Worm (Caenorhabditis elegans) whole organism, early embryonic: ENCODE data around the gene B0281.3.

ENCODE experiments used
- B0310.2 ChIP-seq: sonication (generic microtip); optimal IDR thresholded peaks from 2 replicates; lab custom pipeline; 2016; ENCODE audit warnings: mild to moderate bottlenecking, missing genetic modification characterization, missing compliant biosample characterization
- F13C5.2 ChIP-seq: sonication (generic microtip); optimal IDR thresholded peaks from 2 replicates; lab custom pipeline; 2017; ENCODE audit warnings: mild to moderate bottlenecking, missing genetic modification characterization, inconsistent platforms, missing compliant biosample characterization
- aly-1 ChIP-seq: sonication (generic microtip); optimal IDR thresholded peaks from 2 replicates; lab custom pipeline; 2016; ENCODE audit warnings: missing genetic modification characterization, missing compliant biosample characterization
- ama-1 ChIP-seq: fragments of 150-350 bp; optimal IDR thresholded peaks from 2 replicates; lab custom pipeline; 2014
- ceh-13 ChIP-seq: fragments of 200-800 bp; sonication (Bioruptor generic); optimal IDR thresholded peaks from 2 replicates; lab custom pipeline; 2018; ENCODE audit warnings: mild to moderate bottlenecking, missing genetic modification characterization, missing compliant biosample characterization
- ceh-36 ChIP-seq: sonication (generic microtip); optimal IDR thresholded peaks from 2 replicates; lab custom pipeline; 2016; ENCODE audit warnings: missing genetic modification characterization, inconsistent platforms, missing compliant biosample characterization
- ets-7 ChIP-seq: sonication (generic microtip); optimal IDR thresholded peaks from 2 replicates; lab custom pipeline; 2016; ENCODE audit warnings: missing genotype, missing genetic modification characterization, missing compliant biosample characterization
- flt-1 ChIP-seq: fragments of 200-800 bp; sonication (Bioruptor generic); IDR thresholded peaks from 2 replicates; pipeline ENCODE4 v1.3.6; 2022; ENCODE audit warnings: missing genetic modification characterization, missing compliant biosample characterization
- hmbx-1 ChIP-seq: sonication (generic microtip); optimal IDR thresholded peaks from 2 replicates; lab custom pipeline; 2016; ENCODE audit warnings: mild to moderate bottlenecking, missing genetic modification characterization, missing compliant biosample characterization
- hmg-4 ChIP-seq: fragments of 200-800 bp; sonication (Bioruptor generic); optimal IDR thresholded peaks from 2 replicates; lab custom pipeline; 2018; ENCODE audit warnings: mild to moderate bottlenecking, missing genetic modification characterization, missing compliant biosample characterization
- hnd-1 ChIP-seq: sonication (generic microtip); optimal IDR thresholded peaks from 2 replicates; lab custom pipeline; 2016; ENCODE audit warnings: missing genetic modification characterization, missing compliant biosample characterization
- pes-1 ChIP-seq: fragments of 200-800 bp; sonication (Bioruptor generic); IDR thresholded peaks from 2 replicates; pipeline ENCODE4 v1.3.6; 2022; ENCODE audit warnings: missing genetic modification reagents, missing genetic modification characterization, missing compliant biosample characterization
- scrt-1 ChIP-seq: fragments of 200-800 bp; sonication (Bioruptor generic); IDR thresholded peaks from 2 replicates; pipeline ENCODE4 v1.3.6; 2022; ENCODE audit warnings: missing genetic modification characterization, missing compliant biosample characterization
- sea-1 ChIP-seq: fragments of 200-800 bp; sonication (Bioruptor generic); conservative IDR thresholded peaks from 2 replicates; pipeline ENCODE4 v1.3.6; 2022; ENCODE audit warnings: missing genetic modification characterization, missing compliant biosample characterization
- tbx-11 ChIP-seq: fragments of 200-800 bp; sonication (Bioruptor generic); IDR thresholded peaks from 2 replicates; pipeline ENCODE4 v1.3.6; 2022; ENCODE audit warnings: missing genetic modification characterization, missing compliant biosample characterization
- tbx-37 ChIP-seq: fragments of 200-800 bp; sonication (Bioruptor generic); conservative IDR thresholded peaks from 2 replicates; pipeline ENCODE4 v1.3.6; 2022; ENCODE audit warnings: missing genetic modification reagents, missing genetic modification characterization, missing compliant biosample characterization
- tra-4 ChIP-seq: sonication (generic microtip); optimal IDR thresholded peaks from 2 replicates; lab custom pipeline; 2017; ENCODE audit warnings: missing genetic modification characterization, missing compliant biosample characterization

Gene B0281.3

DNA sequence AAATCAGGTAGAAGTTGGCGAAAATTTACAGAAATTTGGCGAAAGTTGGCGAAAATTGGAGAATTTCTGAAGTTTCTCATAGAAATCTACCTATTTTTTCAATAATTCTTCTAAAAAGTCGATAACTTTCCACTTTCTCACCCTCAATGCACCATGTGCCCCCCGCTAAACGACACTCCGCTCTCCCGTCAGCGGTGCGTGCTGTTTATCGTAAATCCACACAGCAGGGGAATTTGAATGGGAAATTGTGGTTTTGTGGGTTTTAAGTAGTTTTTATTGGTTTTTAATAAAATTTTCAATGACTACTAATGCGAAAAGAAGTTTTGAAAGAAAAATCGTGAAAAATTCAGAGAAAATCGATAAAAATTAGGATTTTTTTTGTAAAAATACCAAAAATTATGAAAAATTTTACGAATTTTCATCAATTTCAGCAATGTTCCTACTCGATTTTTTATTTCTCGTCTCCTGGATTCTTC, 35.2 kb downstream of the B0281.3 start, which contains the start of gene F43C11.6:
Gene F43C11.6 (plus strand): TSS at position 426 of the 476 bp plus-strand sequence.
- no peak for TF ChIP-seq flt-1
- TF ChIP-seq F13C5.2 (tag; lab: Kevin White, UChicago), result no peak
- TF ChIP-seq hmg-4 (GFP tag; lab: Kevin White, UChicago), result no peak

DNA sequence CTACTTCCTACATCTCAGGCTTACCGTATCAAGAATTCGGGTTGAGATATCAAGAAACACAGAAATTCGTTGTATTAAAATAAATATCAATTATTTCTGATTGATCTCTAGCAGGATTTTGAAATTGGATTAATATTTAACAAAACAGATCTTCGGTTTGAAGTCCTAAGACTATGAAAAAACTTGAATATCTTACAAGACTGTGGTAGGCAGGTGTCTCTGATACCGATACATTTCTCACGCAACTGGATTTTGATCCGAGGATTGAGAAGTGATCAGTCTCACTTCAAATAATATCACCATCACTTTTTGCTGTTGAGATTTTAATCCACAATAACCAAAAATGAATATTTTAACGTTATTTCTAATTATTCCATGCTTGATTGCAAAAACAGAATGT, 39.8 kb downstream of the B0281.3 start, which contains the start of gene F43C11.4:
Gene F43C11.4 (plus strand): TSS at position 301 of the 400 bp plus-strand sequence.
- TF ChIP-seq F13C5.2 (tag; lab: Kevin White, UChicago) (no peak), flt-1 (no peak), pes-1 (GFP tag; lab: Robert Waterston, UW) (no peak), tbx-37 (GFP tag; lab: Robert Waterston, UW) (no peak), scrt-1 (GFP tag; lab: Robert Waterston, UW) (no peak), tra-4 (tag; lab: Kevin White, UChicago) (no peak), sea-1 (GFP tag; lab: Robert Waterston, UW) (no peak), hmg-4 (GFP tag; lab: Kevin White, UChicago) (no peak)

DNA sequence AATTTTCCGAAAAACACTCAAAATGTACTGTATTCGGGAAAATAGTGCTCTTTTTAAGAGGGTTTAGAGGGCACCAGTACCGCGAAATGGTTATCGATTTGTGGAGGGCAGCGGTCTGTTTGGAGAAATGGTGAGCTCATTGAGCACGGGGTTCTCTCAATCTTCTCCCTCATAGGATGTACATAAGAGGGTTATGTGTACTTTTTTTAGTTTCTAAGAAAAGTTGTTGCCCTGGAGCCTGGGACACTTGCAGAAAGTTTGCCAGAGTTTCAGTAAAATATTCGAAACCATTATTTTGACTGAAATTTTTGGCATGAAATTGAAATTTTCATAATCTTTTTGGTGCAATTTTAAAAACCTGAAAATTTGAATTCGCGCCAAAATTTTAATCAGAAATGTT, 45.7 kb downstream of the B0281.3 start, which contains the start of gene F43C11.10:
Gene F43C11.10 (minus strand): TSS at position 101 of the 400 bp plus-strand sequence.
- TF ChIP-seq ets-7 (tag; lab: Kevin White, UChicago) (no peak), aly-1 (tag; lab: Kevin White, UChicago) (no peak), hmg-4 (GFP tag; lab: Kevin White, UChicago) (no peak), scrt-1 (GFP tag; lab: Robert Waterston, UW) (no peak)

DNA sequence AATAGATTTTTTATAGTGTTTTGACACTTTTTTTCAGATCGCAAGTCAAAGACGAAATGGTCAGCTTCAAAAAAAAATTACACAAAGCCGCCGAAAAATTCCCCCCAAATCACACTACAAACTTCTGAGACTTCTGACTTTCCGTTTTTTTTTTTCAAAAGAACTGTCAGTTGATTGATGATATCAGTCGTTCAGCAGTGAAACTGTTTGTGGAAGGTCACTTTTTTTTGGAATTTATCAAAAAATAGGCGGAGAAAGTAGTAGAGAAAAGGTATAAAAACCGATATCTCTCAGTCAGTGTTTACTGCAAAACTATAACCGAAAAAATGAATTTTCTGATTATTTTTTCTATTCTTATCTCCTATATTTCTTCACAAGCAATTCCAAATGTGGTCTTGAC, 46.2 kb downstream of the B0281.3 start, which contains the start of gene F43C11.3:
Gene F43C11.3 (plus strand): TSS at position 301 of the 400 bp plus-strand sequence.
- TF ChIP-seq aly-1 (tag; lab: Kevin White, UChicago) (no peak), scrt-1 (GFP tag; lab: Robert Waterston, UW) (no peak), tbx-11 (no peak), sea-1 (GFP tag; lab: Robert Waterston, UW) (no peak), pes-1 (GFP tag; lab: Robert Waterston, UW) (no peak), ets-7 (tag; lab: Kevin White, UChicago) (no peak), tbx-37 (GFP tag; lab: Robert Waterston, UW) (no peak)

DNA sequence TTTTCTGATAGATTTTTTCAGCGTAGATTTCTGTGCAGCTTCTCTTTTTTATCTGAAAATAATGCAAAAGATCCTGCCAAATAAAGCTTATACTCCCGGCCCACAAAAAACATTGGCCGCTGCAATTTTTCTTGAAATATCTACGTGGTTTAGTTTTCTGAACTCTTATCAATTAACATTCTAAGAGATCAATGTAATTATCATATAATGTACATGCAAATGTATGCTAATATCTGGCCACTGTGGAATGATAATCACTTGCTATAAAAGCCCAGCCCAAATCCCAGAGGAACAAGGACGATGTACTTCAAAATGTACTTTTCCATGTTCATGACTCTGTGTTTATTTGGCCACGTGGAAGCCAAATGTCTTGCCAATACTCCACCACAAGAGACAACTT, 47.6 kb downstream of the B0281.3 start, which contains the start of gene F43C11.2:
Gene F43C11.2 (plus strand): TSS at position 301 of the 400 bp plus-strand sequence.
- TF ChIP-seq B0310.2 (tag; lab: Kevin White, UChicago), result no peak

DNA sequence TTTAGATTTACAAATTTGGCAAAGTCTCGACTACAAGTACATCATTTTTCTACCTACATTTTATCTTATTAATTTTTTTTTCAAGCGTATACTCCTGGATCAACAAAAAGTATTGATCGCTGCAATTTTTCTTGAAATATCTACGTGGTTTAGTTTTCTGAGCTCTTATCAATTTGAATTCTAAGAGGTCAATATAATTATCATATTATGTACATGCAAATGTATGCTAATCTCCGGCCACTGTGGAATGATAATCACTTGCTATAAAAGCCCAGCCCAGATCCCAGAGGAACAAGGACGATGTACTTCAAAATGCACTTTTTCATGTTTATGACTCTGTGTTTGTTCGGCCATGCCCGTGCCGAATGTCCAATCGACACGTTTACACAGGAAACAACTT, 50.0 kb downstream of the B0281.3 start, which contains the start of gene F43C11.1:
Gene F43C11.1 (plus strand): TSS at position 301 of the 400 bp plus-strand sequence.
- TF ChIP-seq flt-1 (no peak), ceh-36 (no peak), tra-4 (tag; lab: Kevin White, UChicago) (no peak), hmbx-1 (tag; lab: Kevin White, UChicago) (no peak), ceh-13 (GFP tag; lab: Kevin White, UChicago) (no peak), ets-7 (tag; lab: Kevin White, UChicago) (no peak), aly-1 (tag; lab: Kevin White, UChicago) (no peak), tbx-37 (GFP tag; lab: Robert Waterston, UW) (no peak), B0310.2 (tag; lab: Kevin White, UChicago) (no peak), scrt-1 (GFP tag; lab: Robert Waterston, UW) (no peak), ama-1 (lab: Kevin White, UChicago) (no peak), hnd-1 (tag; lab: Kevin White, UChicago) (no peak), pes-1 (GFP tag; lab: Robert Waterston, UW) (no peak), tbx-11 (no peak), hmg-4 (GFP tag; lab: Kevin White, UChicago) (no peak), F13C5.2 (tag; lab: Kevin White, UChicago) (no peak), sea-1 (GFP tag; lab: Robert Waterston, UW) (no peak)
